Worm (Caenorhabditis elegans) whole organism, late embryonic: ENCODE data around the gene mig-10.
A peak's percentile ranks its signal among the peaks of the same experiment; 100 is the strongest.

ENCODE experiments used
- C08G9.2 ChIP-seq: sonication (generic microtip); optimal IDR thresholded peaks from 2 replicates; lab custom pipeline; 2016; ENCODE audit warnings: mild to moderate bottlenecking, missing genetic modification characterization, moderate library complexity, missing compliant biosample characterization
- C38D4.7 ChIP-seq: fragments of 200-800 bp; sonication (Bioruptor generic); optimal IDR thresholded peaks from 2 replicates; lab custom pipeline; 2018; ENCODE audit warnings: mild to moderate bottlenecking, missing genetic modification characterization, moderate library complexity, missing compliant biosample characterization
- F13H6.1 ChIP-seq: sonication (generic microtip); optimal IDR thresholded peaks from 2 replicates; lab custom pipeline; 2016; ENCODE audit warnings: missing genetic modification characterization, missing compliant biosample characterization
- K02D7.2 ChIP-seq: sonication (generic microtip); optimal IDR thresholded peaks from 2 replicates; lab custom pipeline; 2017; ENCODE audit warnings: mild to moderate bottlenecking, missing genetic modification characterization, missing compliant biosample characterization
- ahr-1 ChIP-seq: sonication (generic microtip); optimal IDR thresholded peaks from 2 replicates; lab custom pipeline; 2016; ENCODE audit warnings: missing genetic modification characterization, missing compliant biosample characterization
- ceh-18 ChIP-seq: sonication (generic microtip); optimal IDR thresholded peaks from 2 replicates; lab custom pipeline; 2016; ENCODE audit warnings: missing genetic modification characterization, missing compliant biosample characterization
- ceh-2 ChIP-seq: sonication (generic microtip); optimal IDR thresholded peaks from 2 replicates; lab custom pipeline; 2016; ENCODE audit warnings: missing genotype, missing genetic modification characterization, missing compliant biosample characterization
- ceh-22 ChIP-seq: sonication (generic microtip); optimal IDR thresholded peaks from 2 replicates; lab custom pipeline; 2017; ENCODE audit warnings: missing biosample characterization, missing genetic modification characterization
- ceh-24 ChIP-seq: sonication (generic microtip); optimal IDR thresholded peaks from 2 replicates; lab custom pipeline; 2016; ENCODE audit warnings: mild to moderate bottlenecking, missing genetic modification characterization, missing compliant biosample characterization
- ceh-45 ChIP-seq: fragments of 200-800 bp; sonication (Bioruptor generic); IDR thresholded peaks from 2 replicates; pipeline ENCODE4 v1.3.6; 2022; ENCODE audit warnings: missing genetic modification reagents, missing genetic modification characterization, missing compliant biosample characterization
- ceh-48 ChIP-seq: sonication (generic microtip); optimal IDR thresholded peaks from 2 replicates; lab custom pipeline; 2016; ENCODE audit warnings: missing genetic modification characterization, inconsistent platforms, missing compliant biosample characterization
- ceh-6 ChIP-seq: fragments of 200-800 bp; sonication (Bioruptor generic); optimal IDR thresholded peaks from 2 replicates; lab custom pipeline; 2018; ENCODE audit warnings: mild to moderate bottlenecking, missing genetic modification characterization, missing compliant biosample characterization
- che-1 ChIP-seq: sonication (generic microtip); optimal IDR thresholded peaks from 2 replicates; lab custom pipeline; 2016; ENCODE audit warnings: mild to moderate bottlenecking, missing genetic modification characterization, missing compliant biosample characterization
- dmd-4 ChIP-seq: sonication (generic microtip); optimal IDR thresholded peaks from 2 replicates; lab custom pipeline; 2016; ENCODE audit warnings: borderline replicate concordance, missing genetic modification characterization, missing compliant biosample characterization
- dve-1 ChIP-seq: sonication (generic microtip); optimal IDR thresholded peaks from 2 replicates; lab custom pipeline; 2017; ENCODE audit warnings: antibody characterized with exemption, mild to moderate bottlenecking, missing genetic modification characterization, missing compliant biosample characterization
- elt-2 ChIP-seq: sonication (generic microtip); optimal IDR thresholded peaks from 2 replicates; lab custom pipeline; 2016; ENCODE audit warnings: missing genetic modification reagents, missing genetic modification characterization, missing compliant biosample characterization
- ets-4 ChIP-seq: sonication (generic microtip); optimal IDR thresholded peaks from 2 replicates; lab custom pipeline; 2016; ENCODE audit warnings: missing genetic modification characterization, missing compliant biosample characterization
- eyg-1 ChIP-seq: sonication (generic microtip); optimal IDR thresholded peaks from 2 replicates; lab custom pipeline; 2016; ENCODE audit warnings: missing genotype, missing genetic modification characterization, missing compliant biosample characterization
- fkh-6 ChIP-seq: sonication (generic microtip); optimal IDR thresholded peaks from 2 replicates; lab custom pipeline; 2016; ENCODE audit warnings: missing genetic modification characterization, missing compliant biosample characterization
- gmeb-2 ChIP-seq: sonication (generic microtip); optimal IDR thresholded peaks from 2 replicates; lab custom pipeline; 2016; ENCODE audit warnings: missing genetic modification characterization, inconsistent platforms, missing compliant biosample characterization
- hlh-13 ChIP-seq: fragments of 200-800 bp; sonication (Bioruptor generic); optimal IDR thresholded peaks from 2 replicates; lab custom pipeline; 2018; ENCODE audit warnings: mild to moderate bottlenecking, missing genetic modification characterization, missing compliant biosample characterization
- hlh-30 ChIP-seq: sonication (generic microtip); optimal IDR thresholded peaks from 2 replicates; lab custom pipeline; 2017; ENCODE audit warnings: antibody characterized with exemption, missing genetic modification characterization, missing compliant biosample characterization; ENCODE audit not compliant: insufficient read depth
- hlh-8 ChIP-seq: sonication (generic microtip); optimal IDR thresholded peaks from 2 replicates; lab custom pipeline; 2016; ENCODE audit warnings: missing genotype, missing genetic modification characterization, missing compliant biosample characterization
- lin-11 ChIP-seq: fragments of 200-800 bp; sonication (Bioruptor generic); optimal IDR thresholded peaks from 2 replicates; lab custom pipeline; 2018; ENCODE audit warnings: mild to moderate bottlenecking, missing genetic modification characterization, missing compliant biosample characterization
- nfya-1 ChIP-seq: sonication (generic microtip); optimal IDR thresholded peaks from 2 replicates; lab custom pipeline; 2017; ENCODE audit warnings: missing genetic modification characterization, mild to moderate bottlenecking, missing compliant biosample characterization, antibody characterized with exemption, moderate library complexity
- nhr-232 ChIP-seq: sonication (generic microtip); optimal IDR thresholded peaks from 2 replicates; lab custom pipeline; 2016; ENCODE audit warnings: missing genetic modification characterization, missing compliant biosample characterization
- npax-4 ChIP-seq: sonication (generic microtip); optimal IDR thresholded peaks from 2 replicates; lab custom pipeline; 2016; ENCODE audit warnings: missing genetic modification characterization, missing compliant biosample characterization
- odd-2 ChIP-seq: sonication (generic microtip); optimal IDR thresholded peaks from 2 replicates; lab custom pipeline; 2017; ENCODE audit warnings: antibody characterized with exemption, mild to moderate bottlenecking, missing genetic modification characterization, missing compliant biosample characterization
- pag-3 ChIP-seq: sonication (generic microtip); optimal IDR thresholded peaks from 2 replicates; lab custom pipeline; 2016; ENCODE audit warnings: missing compliant biosample characterization, missing genetic modification characterization, borderline replicate concordance
- pat-9 ChIP-seq: fragments of 200-800 bp; sonication (Bioruptor generic); optimal IDR thresholded peaks from 2 replicates; lab custom pipeline; 2018; ENCODE audit warnings: mild to moderate bottlenecking, missing genetic modification characterization, moderate library complexity, missing compliant biosample characterization
- pax-1 ChIP-seq: fragments of 150-350 bp; optimal IDR thresholded peaks from 2 replicates; lab custom pipeline; 2014; ENCODE audit warnings: missing biosample characterization, missing genetic modification characterization
- pha-2 ChIP-seq: sonication (generic microtip); optimal IDR thresholded peaks from 2 replicates; lab custom pipeline; 2017; ENCODE audit warnings: mild to moderate bottlenecking, missing genetic modification characterization, missing compliant biosample characterization
- pha-4 ChIP-seq: fragments of 150-350 bp; optimal IDR thresholded peaks from 2 replicates; lab custom pipeline; 2018; ENCODE audit warnings: missing biosample characterization, missing genetic modification reagents, missing genetic modification characterization
- pros-1 ChIP-seq: fragments of 150-350 bp; optimal IDR thresholded peaks from 2 replicates; lab custom pipeline; 2014; ENCODE audit warnings: missing biosample characterization, missing genetic modification reagents, missing genetic modification characterization
- ref-2 ChIP-seq: sonication (generic microtip); optimal IDR thresholded peaks from 2 replicates; lab custom pipeline; 2016; ENCODE audit warnings: missing genetic modification characterization, missing compliant biosample characterization
- rnt-1 ChIP-seq: sonication (generic microtip); optimal IDR thresholded peaks from 2 replicates; lab custom pipeline; 2016; ENCODE audit warnings: missing genetic modification characterization, missing compliant biosample characterization
- sdc-2 ChIP-seq: sonication (generic microtip); optimal IDR thresholded peaks from 2 replicates; lab custom pipeline; 2016; ENCODE audit warnings: missing genotype, missing genetic modification characterization, missing compliant biosample characterization
- sox-2 ChIP-seq: fragments of 200-800 bp; sonication (Bioruptor generic); IDR thresholded peaks from 2 replicates; pipeline ENCODE4 v1.3.6; 2022; ENCODE audit warnings: missing genetic modification reagents, missing genetic modification characterization, missing compliant biosample characterization
- tbx-2 ChIP-seq: sonication (generic microtip); optimal IDR thresholded peaks from 2 replicates; lab custom pipeline; 2016; ENCODE audit warnings: missing genetic modification characterization, missing compliant biosample characterization
- tbx-7 ChIP-seq: sonication (generic microtip); optimal IDR thresholded peaks from 2 replicates; lab custom pipeline; 2016; ENCODE audit warnings: missing genotype, missing genetic modification characterization, missing compliant biosample characterization
- unc-3 ChIP-seq, 2 experiments: fragments of 200-800 bp in 1 of 2; sonication (Bioruptor generic) in 1 of 2; sonication (generic microtip) in 1 of 2; conservative IDR thresholded peaks in 1 of 2; optimal IDR thresholded peaks in 1 of 2; 2 replicates each; pipeline versions ENCODE4 v1.3.6 to Lab custom; 2016 to 2022; ENCODE audit warnings: missing compliant biosample characterization in 2 of 2, missing genetic modification characterization in 2 of 2, missing genetic modification reagents in 1 of 2
- unc-42 ChIP-seq: sonication (generic microtip); optimal IDR thresholded peaks from 2 replicates; lab custom pipeline; 2016; ENCODE audit warnings: missing genotype, missing genetic modification characterization, missing compliant biosample characterization
- unc-55 ChIP-seq: sonication (generic microtip); optimal IDR thresholded peaks from 2 replicates; lab custom pipeline; 2017; ENCODE audit warnings: missing biosample characterization, missing genetic modification reagents, missing genetic modification characterization
- zip-5 ChIP-seq: sonication (generic microtip); optimal IDR thresholded peaks from 2 replicates; lab custom pipeline; 2016; ENCODE audit warnings: missing genetic modification characterization, missing compliant biosample characterization
- ztf-16 ChIP-seq: sonication (generic microtip); optimal IDR thresholded peaks from 2 replicates; lab custom pipeline; 2017; ENCODE audit warnings: missing genetic modification characterization, missing compliant biosample characterization

mig-10 gene

ce11 chrIII:8310239-8311057, 31.5 kb downstream of the mig-10 start, which contains the start of gene F10E9.3:
Gene F10E9.3 (plus strand): TSS chrIII:8311007.
- TF ChIP-seq nfya-1 (tag; lab: Kevin White, UChicago) (peak; percentile 53), C08G9.2 (tag; lab: Kevin White, UChicago) (no peak), ceh-18 (tag; lab: Kevin White, UChicago) (no peak)

DNA sequence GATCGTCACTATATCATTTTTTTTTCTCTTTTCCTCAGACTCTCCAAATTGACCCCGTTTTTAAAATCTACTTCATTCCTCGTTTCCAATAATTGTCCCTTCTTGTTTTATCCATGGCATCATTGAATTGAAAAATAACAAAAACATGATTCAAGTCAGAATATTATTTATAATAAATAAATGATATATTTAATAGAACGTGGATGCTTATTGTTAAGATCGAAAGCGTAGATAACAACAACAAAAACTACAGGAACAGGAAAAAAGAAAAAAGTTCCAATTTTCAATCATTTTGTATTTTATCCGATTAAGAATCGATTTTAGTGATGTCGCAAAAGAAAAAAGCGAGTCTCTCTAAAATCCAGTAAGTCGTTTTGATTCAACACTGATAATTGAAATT, 33.5 kb downstream of the mig-10 start, which contains the start of gene F10E9.2:
Gene F10E9.2 (plus strand): TSS at position 301 of the 400 bp plus-strand sequence.
- TF ChIP-seq lin-11 (tag; lab: Kevin White, UChicago) (no peak), pha-2 (no peak), gmeb-2 (no peak), unc-42 (tag; lab: Kevin White, UChicago) (no peak), ceh-24 (tag; lab: Kevin White, UChicago) (no peak), unc-55 (GFP tag; lab: Kevin White, UChicago) (no peak), hlh-30 (no peak), tbx-2 (tag; lab: Kevin White, UChicago) (no peak), sox-2 (GFP tag; lab: Robert Waterston, UW) (no peak), ceh-18 (tag; lab: Kevin White, UChicago) (no peak), che-1 (tag; lab: Kevin White, UChicago) (no peak), ahr-1 (tag; lab: Kevin White, UChicago) (no peak), zip-5 (tag; lab: Kevin White, UChicago) (no peak), dve-1 (tag; lab: Kevin White, UChicago) (no peak), F13H6.1 (no peak), K02D7.2 (no peak), ceh-48 (tag; lab: Kevin White, UChicago) (no peak)

DNA sequence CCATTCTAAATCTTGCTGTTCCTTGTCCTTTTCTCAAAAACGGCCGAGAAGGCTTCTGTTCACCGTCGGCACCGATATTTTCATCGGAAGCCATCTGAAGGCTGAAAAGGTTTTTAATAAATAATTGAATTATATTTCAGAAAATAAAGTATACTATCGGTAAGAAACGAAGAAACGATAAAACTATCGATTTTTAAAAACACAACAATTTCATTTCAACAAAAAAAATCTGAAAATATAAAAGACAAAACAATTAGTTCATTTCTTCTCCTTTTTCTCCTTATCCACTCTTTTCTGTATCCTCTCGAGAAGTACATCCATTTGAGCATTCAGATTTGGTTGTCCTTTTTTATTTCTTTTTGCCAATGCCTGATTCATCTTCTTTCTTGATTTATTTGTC, 39.6 kb downstream of the mig-10 start, which contains the start of gene sas-4:
Gene sas-4 (minus strand): TSS at position 101 of the 400 bp plus-strand sequence.
- TF ChIP-seq C38D4.7 (GFP tag; lab: Kevin White, UChicago) (no peak), pag-3 (tag; lab: Kevin White, UChicago) (no peak), ztf-16 (tag; lab: Kevin White, UChicago) (no peak), ceh-22 (tag; lab: Kevin White, UChicago) (no peak), gmeb-2 (no peak), ceh-2 (no peak), K02D7.2 (no peak), pax-1 (tag; lab: Kevin White, UChicago) (no peak), tbx-7 (tag; lab: Kevin White, UChicago) (no peak), pat-9 (no peak), eyg-1 (tag; lab: Kevin White, UChicago) (no peak), nhr-232 (no peak), tbx-2 (tag; lab: Kevin White, UChicago) (no peak), ets-4 (tag; lab: Kevin White, UChicago) (no peak), rnt-1 (no peak), C08G9.2 (tag; lab: Kevin White, UChicago) (no peak), unc-3 (GFP tag; conservative IDR thresholded peaks at IDR 0.05; lab: Robert Waterston, UW) (no peak), unc-3 (tag; optimal IDR thresholded peaks at IDR 0.05; lab: Kevin White, UChicago) (no peak), fkh-6 (tag; lab: Kevin White, UChicago) (no peak), npax-4 (tag; lab: Kevin White, UChicago) (no peak), ref-2 (no peak)

DNA sequence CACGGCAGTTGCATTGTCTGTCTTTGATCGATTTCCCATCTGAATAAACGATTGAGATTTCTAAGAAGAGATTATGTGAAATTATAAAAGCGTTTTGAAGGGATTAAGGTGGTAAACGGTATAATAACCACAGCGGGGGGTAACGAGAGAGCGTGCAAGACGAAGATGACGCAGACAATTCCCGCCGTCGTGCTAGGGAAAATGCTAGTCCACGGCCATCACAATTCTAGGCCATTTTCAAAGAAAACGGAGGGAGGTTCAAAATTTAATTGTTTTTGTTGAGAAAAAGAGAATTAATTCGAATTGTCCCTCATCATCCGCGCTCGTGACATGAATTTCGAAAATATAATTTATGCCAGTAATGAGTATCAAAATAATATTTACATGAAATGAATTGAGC, 40.2 kb downstream of the mig-10 start, which contains the start of gene F10E9.11:
Gene F10E9.11 (minus strand): TSS at position 161 of the 400 bp plus-strand sequence.
- peak; percentile 8 for TF ChIP-seq ceh-6 (GFP tag; lab: Kevin White, UChicago)
- no peak for TF ChIP-seq C38D4.7 (GFP tag; lab: Kevin White, UChicago)
- no peak for TF ChIP-seq pha-4
- peak; percentile 37 for TF ChIP-seq pha-2
- TF ChIP-seq hlh-8 (tag; lab: Kevin White, UChicago): peak; percentile 86
- peak; percentile 73 for TF ChIP-seq dmd-4 (tag; lab: Kevin White, UChicago)
- TF ChIP-seq elt-2 (tag; lab: Kevin White, UChicago): peak; percentile 47
- TF ChIP-seq sdc-2: peak; percentile 53
- TF ChIP-seq K02D7.2: no peak
- no peak for TF ChIP-seq hlh-13 (GFP tag; lab: Kevin White, UChicago)
- TF ChIP-seq ceh-45 (GFP tag; lab: Robert Waterston, UW): no peak
- TF ChIP-seq nhr-232: no peak
- no peak for TF ChIP-seq dve-1 (tag; lab: Kevin White, UChicago)
- peak; percentile 86 for TF ChIP-seq zip-5 (tag; lab: Kevin White, UChicago)
- peak; percentile 41; the same call in 1 of the 2 replicates for TF ChIP-seq unc-3 (GFP tag; conservative IDR thresholded peaks at IDR 0.05; lab: Robert Waterston, UW)
- TF ChIP-seq unc-3 (tag; optimal IDR thresholded peaks at IDR 0.05; lab: Kevin White, UChicago): peak; percentile 33
- no peak for TF ChIP-seq pros-1 (tag; lab: Kevin White, UChicago)
- TF ChIP-seq odd-2 (tag; lab: Kevin White, UChicago): no peak
